Worm (Caenorhabditis elegans): ENCODE data around the gene F13H6.5.

DNA sequence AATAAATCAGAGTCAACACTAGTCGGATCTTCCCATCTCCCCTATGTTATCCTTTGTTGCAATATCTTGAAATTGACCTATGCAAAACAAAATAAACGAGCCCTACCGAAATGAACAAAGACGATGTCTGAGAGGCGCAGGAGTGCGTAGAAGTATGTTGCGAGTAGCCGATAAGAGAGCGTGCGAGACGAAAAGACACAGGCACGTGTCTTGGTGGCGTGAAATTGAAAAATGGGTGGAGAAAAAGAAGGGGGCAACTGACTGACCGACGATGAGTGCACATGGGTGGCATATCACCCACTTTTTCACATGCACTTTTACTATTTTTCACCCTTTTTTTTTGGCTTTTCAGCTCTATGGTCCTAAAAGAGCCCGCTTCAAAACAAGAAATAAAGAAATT, 26.6 kb downstream of the F13H6.5 start:
- TF ChIP-seq nhr-12 (tag; optimal IDR thresholded peaks at IDR 0.05) (no peak), nhr-237 (tag; optimal IDR thresholded peaks at IDR 0.05) (no peak), unc-62 (GFP tag; optimal IDR thresholded peaks at IDR 0.05) (no peak)
